Worm (Caenorhabditis elegans) whole organism, L1 larva: ENCODE measurements around the gene tbg-1.

ENCODE experiments used
- egl-13 ChIP-seq: sonication (generic microtip); optimal IDR thresholded peaks from 2 replicates; lab custom pipeline; 2016; ENCODE audit warnings: missing genotype, missing genetic modification reagents, missing genetic modification characterization, missing compliant biosample characterization
- elt-2 ChIP-seq: sonication (generic microtip); optimal IDR thresholded peaks from 2 replicates; lab custom pipeline; 2016; ENCODE audit warnings: missing genetic modification characterization, mild to moderate bottlenecking, inconsistent platforms, missing compliant biosample characterization, missing genetic modification reagents
- elt-3 ChIP-seq, 6 experiments: fragments of 150-350 bp in 1 of 6; sonication (generic microtip); optimal IDR thresholded peaks; 2 replicates each; lab custom pipeline; 2017 to 2018; ENCODE audit warnings: missing biosample characterization in 6 of 6, missing genetic modification characterization in 6 of 6, inconsistent platforms in 1 of 6
- fos-1 ChIP-seq: fragments of 150-350 bp; optimal IDR thresholded peaks from 2 replicates; lab custom pipeline; 2014; ENCODE audit warnings: missing biosample characterization, missing genetic modification characterization
- jun-1 ChIP-seq: fragments of 150-350 bp; optimal IDR thresholded peaks from 2 replicates; lab custom pipeline; 2014; ENCODE audit warnings: missing biosample characterization, missing genetic modification reagents, missing genetic modification characterization
- mef-2 ChIP-seq: fragments of 150-350 bp; optimal IDR thresholded peaks from 2 replicates; lab custom pipeline; 2014; ENCODE audit warnings: missing biosample characterization, missing genetic modification characterization
- nhr-28 ChIP-seq: fragments of 150-350 bp; optimal IDR thresholded peaks from 2 replicates; lab custom pipeline; 2014; ENCODE audit warnings: missing biosample characterization, missing genetic modification characterization
- nhr-76 ChIP-seq: sonication (generic microtip); optimal IDR thresholded peaks from 2 replicates; lab custom pipeline; 2017; ENCODE audit warnings: missing biosample characterization, missing genetic modification characterization
- snpc-4 ChIP-seq: fragments of 150-350 bp; optimal IDR thresholded peaks from 2 replicates; lab custom pipeline; 2014; ENCODE audit warnings: missing biosample characterization, missing genetic modification characterization
- sox-4 ChIP-seq: sonication (generic microtip); optimal IDR thresholded peaks from 2 replicates; lab custom pipeline; 2016; ENCODE audit warnings: missing genetic modification characterization, missing compliant biosample characterization
- tbx-2 ChIP-seq: sonication (generic microtip); optimal IDR thresholded peaks from 2 replicates; lab custom pipeline; 2016; ENCODE audit warnings: missing genetic modification characterization, missing compliant biosample characterization
- unc-62 ChIP-seq: fragments of 150-350 bp; optimal IDR thresholded peaks from 2 replicates; lab custom pipeline; 2014; ENCODE audit warnings: missing biosample characterization, missing genetic modification reagents, missing genetic modification characterization
- unc-86 ChIP-seq: sonication (generic microtip); optimal IDR thresholded peaks from 2 replicates; lab custom pipeline; 2016; ENCODE audit warnings: missing genetic modification characterization, missing compliant biosample characterization
- zag-1 ChIP-seq: fragments of 150-350 bp; optimal IDR thresholded peaks from 2 replicates; lab custom pipeline; 2014; ENCODE audit warnings: missing biosample characterization, missing genetic modification characterization

DNA sequence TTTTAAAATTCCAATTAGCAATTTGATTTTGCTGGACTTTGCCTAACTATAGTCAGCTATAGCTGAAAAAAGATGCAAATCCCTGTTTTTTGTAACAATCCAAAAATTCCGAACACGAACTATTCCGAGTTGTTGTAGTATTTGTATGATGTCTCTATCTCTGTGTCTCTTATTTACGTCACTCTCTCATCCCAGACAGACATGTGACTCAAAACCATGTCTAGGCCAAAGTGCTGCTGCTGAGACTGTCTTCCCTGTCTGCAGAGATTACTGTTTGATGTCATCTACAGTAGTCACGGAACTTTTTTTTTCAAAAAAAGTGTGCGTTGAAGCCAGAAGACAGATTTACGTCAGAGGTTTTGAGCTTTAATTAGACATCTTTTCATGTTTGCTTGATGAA is 37.3 kb upstream of the tbg-1 start:
- TF ChIP-seq unc-62 (GFP tag; lab: Kevin White, UChicago) (no peak), egl-13 (tag; lab: Kevin White, UChicago) (no peak), snpc-4 (tag; lab: Kevin White, UChicago) (no peak), elt-3 (tag; optimal IDR thresholded peaks at IDR 0.05; lab: Kevin White, UChicago) (peak in 1 of 6 experiments; percentile 29), elt-2 (peak; percentile 41), unc-86 (tag; lab: Kevin White, UChicago) (no peak), sox-4 (tag; lab: Kevin White, UChicago) (no peak), tbx-2 (no peak), nhr-28 (tag; lab: Kevin White, UChicago) (no peak), mef-2 (tag; lab: Kevin White, UChicago) (no peak), nhr-76 (tag; lab: Kevin White, UChicago) (no peak), jun-1 (tag; lab: Kevin White, UChicago) (no peak), zag-1 (tag; lab: Kevin White, UChicago) (no peak), fos-1 (tag; lab: Kevin White, UChicago) (no peak)
